Worm (Caenorhabditis elegans): Measurements from ENCODE around the gene C23G10.5.

DNA sequence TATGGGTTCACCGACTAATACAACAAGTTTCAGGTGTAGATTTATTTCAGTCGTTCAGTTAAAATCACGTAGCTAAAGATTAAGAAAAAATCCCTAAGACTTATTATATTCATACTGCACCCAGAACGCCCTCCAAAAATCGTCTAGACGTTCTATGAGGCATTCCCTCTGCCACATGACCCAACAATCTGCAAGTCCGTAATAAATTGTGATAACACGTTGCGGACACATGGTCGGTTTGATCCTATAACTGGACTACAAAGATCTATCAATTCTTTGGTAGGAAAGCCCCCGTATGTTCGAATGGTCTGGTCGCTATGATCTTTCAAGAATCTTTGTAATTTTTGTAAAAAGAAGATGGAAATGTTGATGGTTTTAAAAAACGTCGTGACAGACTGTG is 25.0 kb downstream of the C23G10.5 start:
- TF ChIP-seq dao-5 (tag; optimal IDR thresholded peaks at IDR 0.05) (no peak), him-1 (tag; optimal IDR thresholded peaks at IDR 0.05) (no peak)
